Worm (Caenorhabditis elegans): ENCODE results near the gene glr-4.

glr-4 gene

DNA sequence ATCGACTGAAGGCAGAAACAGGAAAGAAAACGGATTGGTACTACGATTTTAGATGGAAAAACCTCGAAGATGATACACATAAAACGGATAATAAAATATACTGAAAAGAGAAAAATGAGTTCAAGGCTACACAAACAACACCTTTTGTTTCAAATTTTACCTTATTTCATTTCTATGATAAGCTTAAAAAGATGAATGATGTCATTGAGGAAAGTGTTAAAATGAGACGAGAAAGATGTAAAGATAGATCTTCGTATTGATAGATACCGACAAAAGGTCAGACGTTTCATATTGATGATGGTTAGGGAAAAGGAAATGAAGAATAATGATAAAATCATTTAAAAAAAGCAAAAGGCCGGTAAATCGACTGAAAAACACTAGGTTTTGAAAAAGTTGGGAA is 4.5 kb downstream of the glr-4 start:
- peak; percentile 26 for TF ChIP-seq elt-1 (tag; optimal IDR thresholded peaks at IDR 0.05; ENCODE audit: borderline replicate concordance, insufficient read depth)
- no peak for TF ChIP-seq mep-1 (tag; optimal IDR thresholded peaks at IDR 0.05)

ce11 chrII:7783467-7783959 is 10.6 kb downstream of the glr-4 start, which contains the start of gene skr-17:
TSS of gene skr-17 (plus strand) at chrII:7783517.
- TF ChIP-seq flh-1 (GFP tag; optimal IDR thresholded peaks at IDR 0.05) (no peak), tbx-8 (GFP tag; optimal IDR thresholded peaks at IDR 0.05) (no peak), ceh-43 (GFP tag; optimal IDR thresholded peaks at IDR 0.05) (no peak), lin-32 (GFP tag; optimal IDR thresholded peaks at IDR 0.05) (no peak), snpc-4 (tag; optimal IDR thresholded peaks at IDR 0.05) (no peak), nhr-28 (tag; optimal IDR thresholded peaks at IDR 0.05) (no peak), ceh-83 (GFP tag; optimal IDR thresholded peaks at IDR 0.05) (no peak), unc-39 (tag; optimal IDR thresholded peaks at IDR 0.05) (no peak), sem-2 (GFP tag; optimal IDR thresholded peaks at IDR 0.05) (no peak), nhr-12 (tag; optimal IDR thresholded peaks at IDR 0.05) (no peak)

- no peak for TF ChIP-seq zip-8 (tag; optimal IDR thresholded peaks at IDR 0.05)
- TF ChIP-seq ceh-83 (GFP tag; optimal IDR thresholded peaks at IDR 0.05): no peak
- TF ChIP-seq M03D4.4 (tag; optimal IDR thresholded peaks at IDR 0.05): no peak
- no peak for TF ChIP-seq flh-1 (GFP tag; optimal IDR thresholded peaks at IDR 0.05)
- TF ChIP-seq sptf-1 (tag; optimal IDR thresholded peaks at IDR 0.05): no peak
- no peak for TF ChIP-seq hlh-1 (tag; optimal IDR thresholded peaks at IDR 0.05)
- TF ChIP-seq sem-2 (GFP tag; optimal IDR thresholded peaks at IDR 0.05): no peak
- TF ChIP-seq nhr-2 (tag; optimal IDR thresholded peaks at IDR 0.05): no peak
- TF ChIP-seq ceh-43 (GFP tag; optimal IDR thresholded peaks at IDR 0.05): no peak
- TF ChIP-seq blmp-1 (tag; optimal IDR thresholded peaks at IDR 0.05): no peak
- TF ChIP-seq unc-39 (tag; optimal IDR thresholded peaks at IDR 0.05): no peak
- TF ChIP-seq mab-5 (tag; optimal IDR thresholded peaks at IDR 0.05): no peak
- no peak for TF ChIP-seq mls-2 (tag; optimal IDR thresholded peaks at IDR 0.05)
- TF ChIP-seq unc-120 (tag; optimal IDR thresholded peaks at IDR 0.05; ENCODE audit: poor library complexity, severe bottlenecking): no peak
- no peak for TF ChIP-seq bed-3 (GFP tag; optimal IDR thresholded peaks at IDR 0.05)
- peak; percentile 41 for TF ChIP-seq lsy-2 (tag; optimal IDR thresholded peaks at IDR 0.05)
- TF ChIP-seq nhr-237 (tag; optimal IDR thresholded peaks at IDR 0.05): no peak
- no peak for TF ChIP-seq drap-1 (GFP tag; optimal IDR thresholded peaks at IDR 0.05)
- no peak for TF ChIP-seq ces-1 (GFP tag; optimal IDR thresholded peaks at IDR 0.05)
- no peak for TF ChIP-seq nhr-12 (tag; optimal IDR thresholded peaks at IDR 0.05)
- peak; percentile 37 for TF ChIP-seq ceh-39 (tag; optimal IDR thresholded peaks at IDR 0.05)
- no peak for TF ChIP-seq nhr-28 (tag; optimal IDR thresholded peaks at IDR 0.05)
- no peak for TF ChIP-seq pha-4 (tag; optimal IDR thresholded peaks at IDR 0.05)
- no peak for TF ChIP-seq ham-2 (GFP tag; optimal IDR thresholded peaks at IDR 0.05)
- TF ChIP-seq mep-1 (tag; optimal IDR thresholded peaks at IDR 0.05): peak; percentile 58
Measured at ce11 chrII:7781102-7781616, 13.0 kb downstream of the glr-4 start, which contains the start of the genes snpc-1.1 and spdl-1. TSS of gene snpc-1.1 (minus strand) at chrII:7781301. TSS of gene spdl-1 (plus strand) at chrII:7781566.

DNA sequence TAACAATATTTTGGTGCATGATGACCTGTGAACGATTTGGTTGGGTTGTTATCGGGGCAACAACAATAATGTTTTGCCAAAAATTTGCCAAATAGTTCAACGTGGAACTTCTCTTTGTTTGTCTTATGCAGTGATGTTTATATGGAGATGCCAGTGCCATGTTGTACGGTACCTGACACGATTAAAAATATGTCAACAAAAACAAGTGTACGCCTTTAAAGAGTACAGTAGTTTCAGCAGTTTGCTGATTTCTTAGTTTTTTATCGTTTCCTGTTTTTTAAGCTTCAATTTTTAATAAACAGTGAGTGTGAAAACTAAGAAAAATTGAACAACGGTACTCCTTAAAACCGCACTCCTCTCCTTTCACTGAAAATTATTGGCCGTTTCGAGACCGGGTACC is 15.8 kb downstream of the glr-4 start:
- TF ChIP-seq nhr-76 (tag; optimal IDR thresholded peaks at IDR 0.05) (no peak), ceh-43 (GFP tag; optimal IDR thresholded peaks at IDR 0.05) (no peak), ztf-11 (tag; optimal IDR thresholded peaks at IDR 0.05) (no peak), ham-2 (GFP tag; optimal IDR thresholded peaks at IDR 0.05) (no peak), tbx-8 (GFP tag; optimal IDR thresholded peaks at IDR 0.05) (no peak), unc-62 (GFP tag; optimal IDR thresholded peaks at IDR 0.05) (no peak), cnd-1 (tag; optimal IDR thresholded peaks at IDR 0.05) (no peak), elt-3 (tag; optimal IDR thresholded peaks at IDR 0.05) (no peak), blmp-1 (tag; optimal IDR thresholded peaks at IDR 0.05) (no peak), drap-1 (GFP tag; optimal IDR thresholded peaks at IDR 0.05) (no peak), pha-4 (tag; optimal IDR thresholded peaks at IDR 0.05) (no peak), nhr-12 (tag; optimal IDR thresholded peaks at IDR 0.05) (no peak), lsy-2 (tag; optimal IDR thresholded peaks at IDR 0.05) (no peak), unc-120 (tag; optimal IDR thresholded peaks at IDR 0.05; ENCODE audit: poor library complexity, severe bottlenecking) (no peak), unc-39 (tag; optimal IDR thresholded peaks at IDR 0.05) (no peak), flh-1 (GFP tag; optimal IDR thresholded peaks at IDR 0.05) (no peak), mep-1 (tag; optimal IDR thresholded peaks at IDR 0.05) (no peak), ceh-83 (GFP tag; optimal IDR thresholded peaks at IDR 0.05) (no peak)
